Fruit fly (Drosophila melanogaster) Kc167 (cell line): ENCODE data around the gene CG11069.

Experiments used
- Myc ChIP-seq: fragments of >200 bp; optimal IDR thresholded peaks from 2 replicates; lab custom pipeline; 2017; ENCODE audit warnings: missing external identifiers
- Sin3A ChIP-seq: fragments of >200 bp; optimal IDR thresholded peaks from 2 replicates; lab custom pipeline; 2018; ENCODE audit warnings: missing external identifiers
- h ChIP-seq: fragments of >200 bp; optimal IDR thresholded peaks from 3 replicates; lab custom pipeline; 2018; ENCODE audit warnings: missing external identifiers
- insv ChIP-seq: fragments of >200 bp; optimal IDR thresholded peaks from 3 replicates; lab custom pipeline; 2018; ENCODE audit warnings: missing external identifiers
- psq ChIP-seq: fragments of >200 bp; optimal IDR thresholded peaks from 2 replicates; lab custom pipeline; 2017; ENCODE audit warnings: missing external identifiers
- ttk ChIP-seq: sonication (Bioruptor generic); optimal IDR thresholded peaks from 2 replicates; lab custom pipeline; 2017; ENCODE audit warnings: missing external identifiers

CG11069 gene

dm6 chr3R:24862574-24863089, 31.9 kb upstream of the CG11069 start, which contains the start of gene CG7016:
CG7016 (plus strand) TSS chr3R:24862931.
- TF ChIP-seq h (lab: Kevin White, UChicago) = no peak
- TF ChIP-seq Myc = no peak
- no peak for TF ChIP-seq Sin3A (lab: Kevin White, UChicago)
- TF ChIP-seq insv (lab: Kevin White, UChicago) = no peak
- no peak for TF ChIP-seq psq (lab: Kevin White, UChicago)

DNA sequence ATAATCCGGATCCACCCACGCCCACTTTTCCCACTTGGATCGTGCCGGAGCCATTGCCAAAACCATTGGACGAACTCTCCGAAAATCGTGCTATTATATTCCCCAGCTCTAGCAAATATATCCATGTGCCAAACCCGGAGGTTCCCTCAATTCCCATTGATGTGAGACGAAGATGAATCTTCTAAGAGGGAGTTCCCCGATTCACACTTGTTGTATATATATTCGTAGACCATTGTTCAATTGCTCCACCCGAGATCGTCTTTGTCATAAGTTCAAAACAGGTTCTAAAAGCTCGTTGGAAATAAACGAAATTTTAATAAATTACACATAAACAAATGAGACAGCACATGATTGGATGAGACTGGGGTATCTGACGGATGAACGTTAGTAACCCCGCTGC, 30.6 kb upstream of the CG11069 start:
- TF ChIP-seq Myc (no peak), psq (lab: Kevin White, UChicago) (no peak), h (lab: Kevin White, UChicago) (no peak)

- no peak for TF ChIP-seq h (lab: Kevin White, UChicago)
- no peak for TF ChIP-seq Sin3A (lab: Kevin White, UChicago)
- TF ChIP-seq insv (lab: Kevin White, UChicago) = no peak
- TF ChIP-seq psq (lab: Kevin White, UChicago) = no peak
- TF ChIP-seq Myc = no peak
- TF ChIP-seq ttk = no peak
Measured at dm6 chr3R:24864719-24865400, 29.7 kb upstream of the CG11069 start, which contains the start of the genes Srg1 and Elal. Srg1 (minus strand) TSS chr3R:24864732. Elal (plus strand) TSS chr3R:24865350.

dm6 chr3R:24866976-24867375, 27.6 kb upstream of the CG11069 start:
- TF ChIP-seq ttk = no peak

- no peak for TF ChIP-seq Myc
- TF ChIP-seq h (lab: Kevin White, UChicago) = no peak
- TF ChIP-seq insv (lab: Kevin White, UChicago) = no peak
- no peak for TF ChIP-seq Sin3A (lab: Kevin White, UChicago)
- no peak for TF ChIP-seq ttk
- TF ChIP-seq psq (lab: Kevin White, UChicago) = no peak
Measured at dm6 chr3R:24867956-24868355, 26.6 kb upstream of the CG11069 start.

DNA sequence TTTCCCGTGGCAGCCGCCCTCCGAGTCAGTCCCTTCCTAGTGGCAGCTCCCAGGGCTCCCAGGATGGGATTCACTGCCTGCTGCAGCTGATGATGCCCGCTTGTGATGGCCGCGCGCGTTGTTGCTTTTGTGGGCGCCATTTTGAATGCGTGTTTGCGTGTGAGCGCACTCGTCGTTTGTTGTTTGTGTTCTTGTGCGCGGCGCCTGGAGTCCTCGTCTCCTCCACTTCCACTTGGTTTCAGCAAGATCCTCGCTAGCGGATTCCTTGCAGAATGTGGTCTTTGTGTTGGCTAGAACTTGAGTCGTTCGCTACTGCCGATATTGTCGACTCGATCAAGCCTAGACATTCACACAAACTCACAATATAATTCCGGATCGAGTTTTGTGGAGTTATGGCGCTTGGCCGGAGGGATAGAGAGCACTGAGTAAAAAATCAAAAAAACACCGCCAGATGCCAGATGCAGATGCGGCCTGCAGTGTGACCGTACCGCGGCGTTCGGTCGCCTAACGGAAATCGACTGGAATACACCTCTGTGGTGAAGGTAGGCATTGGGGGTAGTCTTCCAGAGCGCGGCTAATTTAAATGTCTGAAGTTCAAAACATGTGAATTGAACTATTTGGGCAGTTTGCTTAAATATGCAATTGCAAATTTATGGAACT, 24.0 kb upstream of the CG11069 start, which contains the start of gene CycB3:
CycB3 (minus strand) TSS at position 428 of the 660 bp plus-strand sequence.
- TF ChIP-seq Sin3A (lab: Kevin White, UChicago) (no peak), Myc (no peak), h (lab: Kevin White, UChicago) (no peak), ttk (no peak)

DNA sequence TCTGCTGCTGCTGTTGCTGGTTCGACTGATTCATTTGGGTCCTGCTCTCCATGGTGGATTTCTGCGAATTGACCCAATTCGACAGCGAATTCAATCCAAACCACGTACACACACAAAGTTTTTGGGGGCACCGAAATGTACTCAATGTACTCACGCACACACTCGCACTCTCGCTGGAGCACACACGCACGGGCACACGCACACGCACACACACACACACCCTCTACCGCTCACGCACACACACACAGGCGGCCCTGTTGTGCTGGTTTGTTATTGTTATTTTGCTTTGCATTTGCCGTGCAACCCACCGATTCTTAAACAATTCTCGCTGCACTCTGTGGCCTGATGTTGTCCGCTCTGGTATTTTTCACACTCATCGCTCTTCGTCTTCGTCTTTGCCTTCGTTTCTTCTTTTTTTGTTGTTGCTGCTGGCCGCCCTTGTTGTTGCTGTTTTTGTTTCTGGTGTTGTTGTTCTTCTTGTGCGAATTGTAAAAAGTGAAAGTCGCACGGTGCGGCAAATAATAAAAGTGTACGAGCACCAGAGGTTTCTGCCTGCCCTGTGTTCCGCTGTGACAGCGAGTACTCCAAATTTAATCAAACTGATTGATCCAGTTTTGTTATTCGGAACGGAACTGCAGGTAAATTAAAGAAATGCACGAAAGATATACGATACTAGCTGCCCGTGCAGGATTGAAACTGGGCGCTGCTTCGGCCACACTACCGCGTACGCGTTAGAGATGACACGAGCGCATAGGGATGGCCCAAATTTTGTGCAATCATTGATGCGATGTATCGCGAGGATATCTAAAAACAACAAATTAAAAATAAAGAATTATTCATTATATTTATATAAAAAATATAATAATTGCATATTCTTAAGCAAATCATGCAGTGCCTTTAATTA, 18.4 kb upstream of the CG11069 start, which contains the start of gene CG3744:
CG3744 (minus strand) TSS at position 716 of the 904 bp plus-strand sequence.
- TF ChIP-seq ttk (no peak), insv (lab: Kevin White, UChicago) (no peak), Sin3A (lab: Kevin White, UChicago) (no peak), psq (lab: Kevin White, UChicago) (no peak), h (lab: Kevin White, UChicago) (no peak), Myc (no peak)

- no peak for TF ChIP-seq insv (lab: Kevin White, UChicago)
- TF ChIP-seq psq (lab: Kevin White, UChicago) = no peak
- TF ChIP-seq Myc = no peak
- TF ChIP-seq h (lab: Kevin White, UChicago) = no peak
- no peak for TF ChIP-seq ttk
- no peak for TF ChIP-seq Sin3A (lab: Kevin White, UChicago)
Measured at dm6 chr3R:24876843-24877457, 17.6 kb upstream of the CG11069 start, which contains the start of the genes CG11089 and CG31381. CG11089 (plus strand) TSS chr3R:24877045. CG31381 (plus strand) TSS chr3R:24877045.

DNA sequence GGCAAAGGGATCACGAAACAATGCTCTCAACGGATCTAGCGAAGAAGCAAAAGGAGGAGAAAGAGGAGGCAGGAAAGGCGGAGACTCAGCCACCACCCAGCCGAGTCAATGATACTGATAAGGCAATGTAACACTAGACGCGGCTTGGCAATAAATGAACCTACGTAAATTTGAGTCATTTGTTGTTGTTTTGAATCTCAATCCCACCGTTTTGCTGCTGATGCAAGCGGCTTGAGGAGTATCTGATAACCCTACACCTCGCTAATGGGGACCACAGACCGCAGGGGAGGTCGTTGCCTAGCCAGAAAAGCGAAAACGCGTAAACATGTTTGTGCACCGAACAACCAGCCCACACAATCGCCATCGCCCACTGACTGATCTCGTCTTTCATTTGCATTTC, 15.9 kb upstream of the CG11069 start:
- TF ChIP-seq Myc = no peak
- TF ChIP-seq ttk = no peak
- no peak for TF ChIP-seq insv (lab: Kevin White, UChicago)
- TF ChIP-seq Sin3A (lab: Kevin White, UChicago) = no peak
- no peak for TF ChIP-seq psq (lab: Kevin White, UChicago)
- TF ChIP-seq h (lab: Kevin White, UChicago) = no peak

DNA sequence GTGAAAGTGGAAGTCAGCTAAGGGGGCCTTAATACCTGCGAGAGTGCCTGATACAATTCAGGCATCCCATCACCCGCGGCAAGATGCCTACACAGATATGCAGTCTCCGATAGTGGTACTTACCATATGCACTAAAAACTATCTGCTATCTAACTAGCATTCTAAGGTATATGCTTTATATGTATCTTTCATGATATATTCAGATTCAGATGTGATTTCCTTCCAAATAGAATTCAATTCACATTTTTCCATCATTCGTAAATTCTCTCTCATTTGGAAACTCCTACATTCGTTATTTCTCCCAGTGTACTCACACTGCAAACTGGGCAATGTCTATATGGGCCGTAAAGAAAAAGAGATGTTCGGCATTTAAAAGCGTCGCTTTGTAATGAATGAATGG, 8.1 kb upstream of the CG11069 start:
- TF ChIP-seq ttk (no peak), Sin3A (lab: Kevin White, UChicago) (no peak), h (lab: Kevin White, UChicago) (no peak), insv (lab: Kevin White, UChicago) (no peak), Myc (no peak), psq (lab: Kevin White, UChicago) (no peak)

DNA sequence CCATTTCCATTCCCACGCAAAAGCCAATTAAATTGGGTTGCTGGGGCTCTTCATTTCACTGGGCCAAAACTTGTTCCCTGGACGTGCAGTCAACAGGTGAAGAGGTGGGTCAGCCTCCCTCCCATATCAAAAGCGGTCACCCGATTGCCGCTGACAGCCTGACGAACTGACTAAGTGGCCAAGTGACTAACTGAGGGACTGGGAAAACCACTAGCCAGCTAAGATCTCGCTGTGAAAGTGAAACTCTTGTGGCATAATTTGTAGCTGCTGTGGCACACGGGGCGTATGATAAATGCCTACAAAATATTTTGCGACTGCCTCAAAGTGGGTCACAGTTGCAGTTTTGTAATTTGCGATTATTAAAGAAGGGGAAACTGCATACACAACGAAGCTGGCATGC, 6.1 kb upstream of the CG11069 start:
- TF ChIP-seq Myc (no peak), ttk (no peak), Sin3A (lab: Kevin White, UChicago) (no peak), h (lab: Kevin White, UChicago) (no peak), insv (lab: Kevin White, UChicago) (no peak), psq (lab: Kevin White, UChicago) (no peak)
